Worm (Caenorhabditis elegans): Measurements from ENCODE around the gene C27A7.6.

C27A7.6 gene

DNA sequence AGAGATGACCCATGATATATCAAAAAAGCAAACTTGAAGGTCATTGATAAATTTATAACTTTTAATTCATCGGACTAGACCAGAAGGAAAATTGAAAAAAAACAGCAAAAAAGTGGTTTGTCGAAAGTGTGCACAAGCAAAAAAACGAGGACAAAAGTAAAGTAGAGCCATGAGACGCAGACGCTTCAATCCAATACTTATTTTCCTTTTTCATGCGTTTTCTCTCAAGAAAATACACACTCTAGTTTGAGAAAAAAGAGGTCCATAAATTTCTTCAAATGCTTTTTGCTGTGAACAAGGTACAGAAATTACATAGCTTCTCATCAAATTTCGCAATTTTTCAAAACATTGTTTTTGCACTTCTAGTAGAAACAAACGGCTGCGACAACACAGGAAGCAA is 30.6 kb upstream of the C27A7.6 start:
- TF ChIP-seq lin-13 (tag; optimal IDR thresholded peaks at IDR 0.05) = no peak
- TF ChIP-seq cnd-1 (tag; optimal IDR thresholded peaks at IDR 0.05) = no peak
- TF ChIP-seq nhr-76 (tag; optimal IDR thresholded peaks at IDR 0.05) = no peak
- TF ChIP-seq ceh-83 (GFP tag; optimal IDR thresholded peaks at IDR 0.05) = no peak
- no peak for TF ChIP-seq zip-8 (tag; optimal IDR thresholded peaks at IDR 0.05)
- no peak for TF ChIP-seq unc-39 (tag; optimal IDR thresholded peaks at IDR 0.05)
- no peak for TF ChIP-seq mab-5 (tag; optimal IDR thresholded peaks at IDR 0.05)
- no peak for TF ChIP-seq lin-32 (GFP tag; optimal IDR thresholded peaks at IDR 0.05)
- no peak for TF ChIP-seq drap-1 (GFP tag; optimal IDR thresholded peaks at IDR 0.05)
- TF ChIP-seq elt-3 (tag; optimal IDR thresholded peaks at IDR 0.05) = no peak
- TF ChIP-seq flh-1 (GFP tag; optimal IDR thresholded peaks at IDR 0.05) = no peak
- TF ChIP-seq ham-2 (GFP tag; optimal IDR thresholded peaks at IDR 0.05) = no peak
- TF ChIP-seq nhr-12 (tag; optimal IDR thresholded peaks at IDR 0.05) = no peak
- TF ChIP-seq ces-1 (GFP tag; optimal IDR thresholded peaks at IDR 0.05) = no peak
- TF ChIP-seq ceh-39 (tag; optimal IDR thresholded peaks at IDR 0.05) = no peak
- TF ChIP-seq ztf-11 (tag; optimal IDR thresholded peaks at IDR 0.05) = no peak
- no peak for TF ChIP-seq mep-1 (tag; optimal IDR thresholded peaks at IDR 0.05)
- no peak for TF ChIP-seq lsy-2 (tag; optimal IDR thresholded peaks at IDR 0.05)
- TF ChIP-seq sem-2 (GFP tag; optimal IDR thresholded peaks at IDR 0.05) = no peak
- no peak for TF ChIP-seq snpc-4 (tag; optimal IDR thresholded peaks at IDR 0.05)

DNA sequence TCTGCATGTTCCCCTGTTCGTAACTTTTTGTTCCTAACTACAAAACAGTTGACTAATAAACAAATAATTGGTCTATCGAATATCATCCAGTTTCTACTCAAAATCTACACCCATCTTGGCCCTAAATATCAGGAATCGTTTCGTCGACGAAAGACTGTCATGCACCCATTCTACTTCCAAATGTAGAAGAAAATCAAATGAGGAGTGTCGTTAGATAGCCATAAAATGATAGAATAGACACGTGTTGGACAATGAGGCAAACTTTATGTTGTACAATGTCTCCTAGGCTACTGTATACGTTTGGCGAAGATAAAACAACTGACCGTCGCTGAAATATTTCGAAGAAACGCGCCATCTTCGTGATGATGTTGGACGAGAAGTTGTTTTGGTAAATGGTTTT is 29.4 kb upstream of the C27A7.6 start:
- TF ChIP-seq blmp-1 (tag; optimal IDR thresholded peaks at IDR 0.05) (no peak), ham-2 (GFP tag; optimal IDR thresholded peaks at IDR 0.05) (no peak), elt-1 (tag; optimal IDR thresholded peaks at IDR 0.05; ENCODE audit: borderline replicate concordance, insufficient read depth) (no peak), mab-5 (tag; optimal IDR thresholded peaks at IDR 0.05) (no peak), nhr-28 (tag; optimal IDR thresholded peaks at IDR 0.05) (no peak), snpc-4 (tag; optimal IDR thresholded peaks at IDR 0.05) (no peak), nhr-237 (tag; optimal IDR thresholded peaks at IDR 0.05) (no peak), ces-1 (GFP tag; optimal IDR thresholded peaks at IDR 0.05) (no peak), lin-13 (tag; optimal IDR thresholded peaks at IDR 0.05) (no peak), nhr-76 (tag; optimal IDR thresholded peaks at IDR 0.05) (no peak), unc-39 (tag; optimal IDR thresholded peaks at IDR 0.05) (no peak), ztf-11 (tag; optimal IDR thresholded peaks at IDR 0.05) (no peak), ceh-39 (tag; optimal IDR thresholded peaks at IDR 0.05) (no peak), unc-120 (tag; optimal IDR thresholded peaks at IDR 0.05; ENCODE audit: poor library complexity, severe bottlenecking) (no peak), zip-8 (tag; optimal IDR thresholded peaks at IDR 0.05) (no peak), M03D4.4 (tag; optimal IDR thresholded peaks at IDR 0.05) (no peak), ceh-43 (GFP tag; optimal IDR thresholded peaks at IDR 0.05) (no peak), mls-2 (tag; optimal IDR thresholded peaks at IDR 0.05) (no peak), nhr-12 (tag; optimal IDR thresholded peaks at IDR 0.05) (no peak), sptf-1 (tag; optimal IDR thresholded peaks at IDR 0.05) (no peak)

DNA sequence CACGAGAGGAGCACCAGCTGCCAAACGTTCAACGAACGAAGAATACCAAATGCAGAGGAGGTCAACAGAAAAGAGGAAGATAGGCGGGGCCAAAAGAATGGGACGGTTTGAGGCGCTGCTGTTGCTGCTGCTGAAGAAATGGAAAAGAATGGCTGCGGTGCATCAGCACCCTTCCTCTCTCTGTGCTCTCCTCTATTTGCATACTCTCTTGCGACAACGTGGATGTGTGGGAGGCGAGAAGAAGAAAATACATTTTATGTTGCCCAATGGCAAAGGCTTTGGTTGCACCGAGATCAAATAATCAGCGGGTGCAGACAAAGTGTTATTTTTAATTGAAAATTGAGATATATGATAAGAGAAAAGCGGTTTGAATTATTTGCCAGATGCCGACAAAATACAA is 27.8 kb upstream of the C27A7.6 start:
- TF ChIP-seq nhr-2 (tag; optimal IDR thresholded peaks at IDR 0.05) (no peak), cnd-1 (tag; optimal IDR thresholded peaks at IDR 0.05) (no peak), M03D4.4 (tag; optimal IDR thresholded peaks at IDR 0.05) (no peak), lsy-2 (tag; optimal IDR thresholded peaks at IDR 0.05) (no peak), sem-2 (GFP tag; optimal IDR thresholded peaks at IDR 0.05) (no peak), hlh-1 (tag; optimal IDR thresholded peaks at IDR 0.05) (no peak), unc-39 (tag; optimal IDR thresholded peaks at IDR 0.05) (no peak), elt-3 (tag; optimal IDR thresholded peaks at IDR 0.05) (no peak)

DNA sequence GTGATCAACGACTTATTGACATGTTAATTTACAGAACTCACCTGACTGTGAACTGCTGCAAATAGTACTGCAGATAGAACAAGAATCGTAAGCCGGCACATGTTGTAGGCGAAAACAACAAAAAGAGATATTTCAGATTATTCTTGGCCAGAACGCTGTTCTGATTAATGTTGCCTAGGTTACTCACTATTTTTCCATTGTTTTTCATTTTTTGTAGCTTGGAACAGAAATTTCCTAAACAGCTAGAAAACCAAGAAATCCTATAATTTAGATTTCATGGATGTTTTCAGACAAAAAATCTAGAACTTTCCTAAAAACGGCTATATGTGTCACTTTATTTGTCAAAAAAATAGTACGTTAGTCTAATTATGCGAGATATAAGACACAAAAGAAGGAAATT is 24.0 kb upstream of the C27A7.6 start, which contains the start of gene C27A7.9:
Gene C27A7.9, minus strand, starts transcription at position 101 of the 400 bp plus-strand sequence.
- TF ChIP-seq snpc-4 (tag; optimal IDR thresholded peaks at IDR 0.05) (no peak), ceh-43 (GFP tag; optimal IDR thresholded peaks at IDR 0.05) (no peak), nhr-12 (tag; optimal IDR thresholded peaks at IDR 0.05) (no peak), ztf-11 (tag; optimal IDR thresholded peaks at IDR 0.05) (no peak), zip-8 (tag; optimal IDR thresholded peaks at IDR 0.05) (no peak), sem-2 (GFP tag; optimal IDR thresholded peaks at IDR 0.05) (no peak), ceh-83 (GFP tag; optimal IDR thresholded peaks at IDR 0.05) (no peak), unc-62 (GFP tag; optimal IDR thresholded peaks at IDR 0.05) (no peak), nhr-237 (tag; optimal IDR thresholded peaks at IDR 0.05) (no peak)

DNA sequence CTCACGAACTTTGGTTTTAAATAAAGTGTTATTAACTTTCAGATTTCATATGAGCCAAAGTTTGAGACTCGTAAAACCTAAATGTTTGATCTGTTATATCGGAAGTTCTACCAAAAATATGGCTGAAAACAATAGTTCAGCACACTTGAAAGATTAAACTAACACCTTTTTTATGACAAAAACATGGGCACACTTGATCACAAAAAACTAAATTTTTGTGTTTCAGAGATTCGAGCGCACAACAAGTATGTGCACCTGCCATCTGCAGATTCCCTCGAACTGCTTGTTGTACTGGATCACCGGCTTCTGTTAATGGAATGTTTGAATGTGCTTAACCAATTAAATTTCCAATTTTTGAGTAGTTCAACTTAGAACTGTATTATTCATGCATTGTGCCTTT is 23.2 kb upstream of the C27A7.6 start:
- TF ChIP-seq nhr-28 (tag; optimal IDR thresholded peaks at IDR 0.05) (no peak), ces-1 (GFP tag; optimal IDR thresholded peaks at IDR 0.05) (no peak), flh-1 (GFP tag; optimal IDR thresholded peaks at IDR 0.05) (no peak), elt-1 (tag; optimal IDR thresholded peaks at IDR 0.05; ENCODE audit: borderline replicate concordance, insufficient read depth) (no peak), tbx-8 (GFP tag; optimal IDR thresholded peaks at IDR 0.05) (no peak), mab-5 (tag; optimal IDR thresholded peaks at IDR 0.05) (no peak), unc-39 (tag; optimal IDR thresholded peaks at IDR 0.05) (no peak)

Data from whole organism, mixed stage, embryonic.